Fruit fly (Drosophila melanogaster) whole organism, prepupa: ENCODE data around the gene CG13460.

Experiments
- Blimp-1 ChIP-seq: fragments of 200-800 bp; sonication (Bioruptor generic); optimal IDR thresholded peaks from 3 replicates; lab custom pipeline; 2017; ENCODE audit warnings: missing biosample characterization, missing genetic modification characterization, mild to moderate bottlenecking, moderate library complexity, missing genetic modification reagents
- CG10631 ChIP-seq: fragments of 200-800 bp; sonication (Bioruptor generic); optimal IDR thresholded peaks from 2 replicates; lab custom pipeline; 2016; ENCODE audit warnings: missing biosample characterization, missing genetic modification characterization
- CG10669 ChIP-seq: fragments of 200-800 bp; sonication (Bioruptor generic); optimal IDR thresholded peaks from 3 replicates; lab custom pipeline; 2018; ENCODE audit warnings: missing biosample characterization, mild to moderate bottlenecking, missing genetic modification characterization, moderate library complexity
- CG11762 ChIP-seq: fragments of 200-800 bp; sonication (Bioruptor generic); optimal IDR thresholded peaks from 3 replicates; lab custom pipeline; 2016; ENCODE audit warnings: missing biosample characterization, missing genetic modification characterization; ENCODE audit not compliant: insufficient read depth
- CG15336 ChIP-seq: fragments of 200-800 bp; sonication (Bioruptor generic); IDR thresholded peaks from 2 replicates; pipeline ENCODE4 v1.3.6; 2022; ENCODE audit warnings: missing biosample characterization, missing genetic modification characterization
- CG1621 ChIP-seq: fragments of 200-800 bp; sonication (Bioruptor generic); optimal IDR thresholded peaks from 3 replicates; lab custom pipeline; 2018; ENCODE audit warnings: missing biosample characterization, mild to moderate bottlenecking, missing genetic modification characterization
- CG16779 ChIP-seq: fragments of 200-800 bp; sonication (Bioruptor generic); optimal IDR thresholded peaks from 3 replicates; lab custom pipeline; 2017; ENCODE audit warnings: missing biosample characterization, mild to moderate bottlenecking, missing genetic modification characterization
- CG3032 ChIP-seq: fragments of 200-800 bp; optimal IDR thresholded peaks from 2 replicates; lab custom pipeline; 2019; ENCODE audit warnings: missing biosample characterization, mild to moderate bottlenecking, missing genetic modification characterization, moderate library complexity
- CG31627 ChIP-seq: fragments of 200-800 bp; sonication (Bioruptor generic); optimal IDR thresholded peaks from 3 replicates; lab custom pipeline; 2016; ENCODE audit warnings: missing biosample characterization, missing genetic modification characterization
- CG32006 ChIP-seq: fragments of 200-800 bp; sonication (Bioruptor generic); optimal IDR thresholded peaks from 3 replicates; lab custom pipeline; 2017; ENCODE audit warnings: missing biosample characterization, mild to moderate bottlenecking, missing genetic modification characterization
- CG34406 ChIP-seq: fragments of 200-800 bp; sonication (Bioruptor generic); optimal IDR thresholded peaks from 3 replicates; lab custom pipeline; 2016; ENCODE audit warnings: missing biosample characterization, missing genetic modification characterization
- CG3919 ChIP-seq: fragments of 200-800 bp; sonication (Bioruptor generic); optimal IDR thresholded peaks from 3 replicates; lab custom pipeline; 2016; ENCODE audit warnings: missing biosample characterization, missing genetic modification characterization
- CG4318 ChIP-seq: fragments of 200-800 bp; sonication (Bioruptor generic); optimal IDR thresholded peaks from 3 replicates; lab custom pipeline; 2017; ENCODE audit warnings: missing biosample characterization, mild to moderate bottlenecking, missing genetic modification characterization
- CG6163 ChIP-seq: fragments of 200-800 bp; sonication (Bioruptor generic); IDR thresholded peaks from 3 replicates; pipeline ENCODE4 v1.3.6; 2022; ENCODE audit warnings: missing biosample characterization, missing genetic modification characterization
- CG6276 ChIP-seq: fragments of 200-800 bp; sonication (Bioruptor generic); optimal IDR thresholded peaks from 2 replicates; lab custom pipeline; 2017; ENCODE audit warnings: missing biosample characterization, mild to moderate bottlenecking, missing genetic modification characterization
- CG6808 ChIP-seq: fragments of 200-800 bp; sonication (Bioruptor generic); optimal IDR thresholded peaks from 3 replicates; lab custom pipeline; 2017; ENCODE audit warnings: missing biosample characterization, missing genetic modification characterization, mild to moderate bottlenecking, moderate library complexity, missing genetic modification reagents
- CG6854 ChIP-seq: fragments of 200-800 bp; sonication (Bioruptor generic); optimal IDR thresholded peaks from 2 replicates; lab custom pipeline; 2017; ENCODE audit warnings: missing biosample characterization, mild to moderate bottlenecking, missing genetic modification characterization
- CG7368 ChIP-seq: fragments of 200-800 bp; sonication (Bioruptor generic); optimal IDR thresholded peaks from 3 replicates; lab custom pipeline; 2016; ENCODE audit warnings: missing biosample characterization, missing genetic modification characterization
- CG8119 ChIP-seq: fragments of 200-800 bp; sonication (Bioruptor generic); IDR thresholded peaks from 3 replicates; pipeline ENCODE4 v1.3.6; 2022; ENCODE audit warnings: missing biosample characterization, missing genetic modification characterization
- CG8319 ChIP-seq: fragments of 200-800 bp; sonication (Bioruptor generic); optimal IDR thresholded peaks from 3 replicates; lab custom pipeline; 2016; ENCODE audit warnings: missing biosample characterization, missing genetic modification characterization
- CG8632 ChIP-seq: fragments of 200-800 bp; sonication (Bioruptor generic); optimal IDR thresholded peaks from 3 replicates; lab custom pipeline; 2016; ENCODE audit warnings: missing biosample characterization, missing genetic modification characterization
- CG9139 ChIP-seq: fragments of 200-800 bp; sonication (Bioruptor generic); optimal IDR thresholded peaks from 3 replicates; lab custom pipeline; 2017; ENCODE audit warnings: missing biosample characterization, mild to moderate bottlenecking, missing genetic modification characterization
- Eip75B ChIP-seq: fragments of 200-800 bp; sonication (Bioruptor generic); optimal IDR thresholded peaks from 3 replicates; lab custom pipeline; 2016; ENCODE audit warnings: missing biosample characterization, missing genetic modification characterization
- Eip78C ChIP-seq: fragments of 200-800 bp; sonication (Bioruptor generic); peaks from one replicate; lab custom pipeline; 2016; ENCODE audit warnings: missing biosample characterization, missing genetic modification characterization
- Eip93F ChIP-seq: fragments of 200-800 bp; sonication (Bioruptor generic); optimal IDR thresholded peaks from 2 replicates; lab custom pipeline; 2016; ENCODE audit warnings: missing biosample characterization, mild to moderate bottlenecking, missing genetic modification characterization
- Ets96B ChIP-seq: fragments of 200-800 bp; optimal IDR thresholded peaks from 2 replicates; lab custom pipeline; 2019; ENCODE audit warnings: missing biosample characterization, mild to moderate bottlenecking, missing genetic modification characterization, moderate library complexity
- Hr38 ChIP-seq: sonication (Bioruptor generic); optimal IDR thresholded peaks from 2 replicates; lab custom pipeline; 2016; ENCODE audit warnings: missing biosample characterization, missing genetic modification characterization
- Hr39 ChIP-seq: fragments of 200-800 bp; sonication (Bioruptor generic); optimal IDR thresholded peaks from 2 replicates; lab custom pipeline; 2016; ENCODE audit warnings: missing biosample characterization, missing genetic modification characterization
- Met ChIP-seq: fragments of 200-800 bp; sonication (Bioruptor generic); optimal IDR thresholded peaks from 3 replicates; lab custom pipeline; 2016; ENCODE audit warnings: missing biosample characterization, missing genetic modification characterization
- OdsH ChIP-seq: fragments of 200-800 bp; sonication (Bioruptor generic); optimal IDR thresholded peaks from 3 replicates; lab custom pipeline; 2016; ENCODE audit warnings: missing biosample characterization, missing genetic modification characterization
- Sox102F ChIP-seq: fragments of 200-800 bp; sonication (Bioruptor generic); optimal IDR thresholded peaks from 2 replicates; lab custom pipeline; 2016; ENCODE audit warnings: missing biosample characterization, mild to moderate bottlenecking, missing genetic modification characterization
- Sox14 ChIP-seq: fragments of 200-800 bp; sonication (Bioruptor generic); optimal IDR thresholded peaks from 3 replicates; lab custom pipeline; 2016; ENCODE audit warnings: missing biosample characterization, missing genetic modification characterization
- Sox15 ChIP-seq: fragments of 200-800 bp; sonication (Bioruptor generic); optimal IDR thresholded peaks from 3 replicates; lab custom pipeline; 2016; ENCODE audit warnings: missing biosample characterization, missing genetic modification characterization
- achi ChIP-seq: fragments of 200-800 bp; sonication (Bioruptor generic); optimal IDR thresholded peaks from 3 replicates; lab custom pipeline; 2016; ENCODE audit warnings: missing biosample characterization, missing genetic modification characterization
- acj6 ChIP-seq: fragments of 200-800 bp; sonication (Bioruptor generic); optimal IDR thresholded peaks from 3 replicates; lab custom pipeline; 2016; ENCODE audit warnings: missing biosample characterization, missing genetic modification characterization
- cyc ChIP-seq: fragments of 200-800 bp; sonication (Bioruptor generic); optimal IDR thresholded peaks from 3 replicates; lab custom pipeline; 2016; ENCODE audit warnings: missing biosample characterization, missing genetic modification characterization
- dac ChIP-seq: fragments of 200-800 bp; sonication (Bioruptor generic); optimal IDR thresholded peaks from 2 replicates; lab custom pipeline; 2017; ENCODE audit warnings: missing biosample characterization, mild to moderate bottlenecking, missing genetic modification characterization
- esn ChIP-seq: fragments of 200-800 bp; sonication (Bioruptor generic); optimal IDR thresholded peaks from 2 replicates; lab custom pipeline; 2016; ENCODE audit warnings: missing biosample characterization, mild to moderate bottlenecking, missing genetic modification characterization, moderate library complexity
- fd59A ChIP-seq: fragments of 200-800 bp; sonication (Bioruptor generic); optimal IDR thresholded peaks from 2 replicates; lab custom pipeline; 2017; ENCODE audit warnings: missing biosample characterization, mild to moderate bottlenecking, missing genetic modification characterization, missing genetic modification reagents
- fkh ChIP-seq: fragments of 200-800 bp; sonication (Bioruptor generic); optimal IDR thresholded peaks from 3 replicates; lab custom pipeline; 2017; ENCODE audit warnings: missing biosample characterization, mild to moderate bottlenecking, missing genetic modification characterization, moderate library complexity
- lz ChIP-seq: fragments of 200-800 bp; sonication (Bioruptor generic); optimal IDR thresholded peaks from 3 replicates; lab custom pipeline; 2016; ENCODE audit warnings: missing biosample characterization, missing genetic modification characterization
- pdm3 ChIP-seq: fragments of 200-800 bp; sonication (Bioruptor generic); optimal IDR thresholded peaks from 3 replicates; lab custom pipeline; 2016; ENCODE audit warnings: missing biosample characterization, missing genetic modification characterization
- spab ChIP-seq: fragments of 200-800 bp; sonication (Bioruptor generic); optimal IDR thresholded peaks from 2 replicates; lab custom pipeline; 2017; ENCODE audit warnings: missing biosample characterization, mild to moderate bottlenecking, missing genetic modification characterization, missing genetic modification reagents
- ss ChIP-seq, 2 experiments: fragments of 200-800 bp; sonication (Bioruptor generic); optimal IDR thresholded peaks; 2 replicates in 1 of 2; 3 replicates in 1 of 2; lab custom pipeline; 2017 to 2018; ENCODE audit warnings: mild to moderate bottlenecking in 2 of 2, missing biosample characterization in 2 of 2, missing genetic modification characterization in 2 of 2, moderate library complexity in 1 of 2
- svp ChIP-seq: fragments of 200-800 bp; sonication (Bioruptor generic); peaks from one replicate; lab custom pipeline; 2016; ENCODE audit warnings: missing biosample characterization, missing genetic modification characterization
- vri ChIP-seq: fragments of 200-800 bp; sonication (Bioruptor generic); optimal IDR thresholded peaks from 3 replicates; lab custom pipeline; 2016; ENCODE audit warnings: missing biosample characterization, mild to moderate bottlenecking, missing genetic modification characterization

Gene CG13460

dm6 chr3L:15013957-15014692 is 47.4 kb downstream of the CG13460 start, which contains the start of gene Reck (continued):
- peak; percentile 77 for TF ChIP-seq CG4318 (GFP tag; lab: Kevin White, UChicago)
- peak; percentile 96 for TF ChIP-seq CG8119 (GFP tag; lab: Robert Waterston, UW)
- TF ChIP-seq CG32006 (GFP tag; lab: Kevin White, UChicago): peak; percentile 85
- peak; percentile 76 for TF ChIP-seq vri (GFP tag; lab: Kevin White, UChicago)
- TF ChIP-seq cyc (GFP tag; lab: Kevin White, UChicago): peak; percentile 68
- TF ChIP-seq Eip93F (GFP tag; lab: Kevin White, UChicago): peak; percentile 61
- peak; percentile 98 for TF ChIP-seq Eip78C
- TF ChIP-seq esn (GFP tag; lab: Kevin White, UChicago): peak; percentile 87
- TF ChIP-seq CG6163 (GFP tag; lab: Robert Waterston, UW): peak; percentile 95
- no peak for TF ChIP-seq CG6854 (GFP tag; lab: Kevin White, UChicago)
- peak; percentile 70 for TF ChIP-seq dac (GFP tag; lab: Kevin White, UChicago)
- peak; percentile 85 for TF ChIP-seq Eip75B (GFP tag; lab: Kevin White, UChicago)
- TF ChIP-seq OdsH: peak; percentile 93
- TF ChIP-seq svp (GFP tag; lab: Kevin White, UChicago): peak; percentile 92
- TF ChIP-seq Sox15 (GFP tag; lab: Kevin White, UChicago): peak; percentile 49
- peak; percentile 83 for TF ChIP-seq CG3032 (tag; lab: Kevin White, UChicago)
- TF ChIP-seq CG9139 (GFP tag; lab: Kevin White, UChicago): peak; percentile 78
- TF ChIP-seq lz (GFP tag; lab: Kevin White, UChicago): peak; percentile 55
- TF ChIP-seq Blimp-1 (GFP tag; lab: Kevin White, UChicago): peak; percentile 35
- peak; percentile 85 for TF ChIP-seq CG16779 (tag; lab: Kevin White, UChicago)
- TF ChIP-seq Ets96B (tag; lab: Kevin White, UChicago): peak; percentile 85
- peak; percentile 79 for TF ChIP-seq Sox14 (GFP tag; lab: Kevin White, UChicago)
- peak; percentile 91 for TF ChIP-seq achi (GFP tag; lab: Kevin White, UChicago)
- peak; percentile 88 for TF ChIP-seq CG10631
- peak; percentile 93 for TF ChIP-seq CG3919 (GFP tag; lab: Kevin White, UChicago)
- TF ChIP-seq CG8632 (GFP tag; lab: Kevin White, UChicago): peak; percentile 83
- peak; percentile 84 for TF ChIP-seq CG11762 (GFP tag; lab: Kevin White, UChicago)
- no peak for TF ChIP-seq Hr38 (GFP tag; lab: Kevin White, UChicago)
- TF ChIP-seq Sox102F: peak; percentile 81
- peak; percentile 85 for TF ChIP-seq CG7368
- peak; percentile 62 for TF ChIP-seq fd59A
- peak; percentile 85 for TF ChIP-seq pdm3
- TF ChIP-seq CG31627 (GFP tag; lab: Kevin White, UChicago): peak; percentile 61
- TF ChIP-seq CG6276 (GFP tag; lab: Kevin White, UChicago): peak; percentile 92
- TF ChIP-seq Hr39 (GFP tag; lab: Kevin White, UChicago): peak; percentile 57
- TF ChIP-seq, all 60 proteins: peak for 58

dm6 chr3L:15013296-15013695 is 48.2 kb downstream of the CG13460 start:
- TF ChIP-seq CG3032 (tag; lab: Kevin White, UChicago) (peak; percentile 64), Hr38 (GFP tag; lab: Kevin White, UChicago) (no peak), Eip75B (GFP tag; lab: Kevin White, UChicago) (peak; percentile 13), svp (GFP tag; lab: Kevin White, UChicago) (peak; percentile 51), pdm3 (peak; percentile 39), vri (GFP tag; lab: Kevin White, UChicago) (no peak), CG7368 (peak; percentile 6), CG6276 (GFP tag; lab: Kevin White, UChicago) (peak; percentile 51), CG34406 (peak; percentile 8), CG6808 (GFP tag; lab: Kevin White, UChicago) (peak; percentile 62), CG8319 (GFP tag; lab: Kevin White, UChicago) (no peak), CG16779 (tag; lab: Kevin White, UChicago) (peak; percentile 8), acj6 (peak; percentile 39), CG32006 (GFP tag; lab: Kevin White, UChicago) (peak; percentile 60), Hr39 (GFP tag; lab: Kevin White, UChicago) (peak; percentile 12), spab (peak; percentile 24), achi (GFP tag; lab: Kevin White, UChicago) (peak; percentile 42), CG10631 (peak; percentile 35), lz (GFP tag; lab: Kevin White, UChicago) (peak; percentile 15), Met (peak; percentile 3), CG1621 (tag; lab: Kevin White, UChicago) (peak; percentile 47), CG15336 (peak; percentile 26; the same call in 1 of the 2 replicates), CG10669 (GFP tag; lab: Kevin White, UChicago) (peak; percentile 61), fkh (GFP tag; lab: Kevin White, UChicago) (no peak), ss (GFP tag; optimal IDR thresholded peaks at IDR 0.05; lab: Kevin White, UChicago) (peak; percentile 23 to 62), OdsH (peak; percentile 12)
